Worm (Caenorhabditis elegans): Measurements from ENCODE around the gene F11C1.7.

Gene F11C1.7

ce11 chrX:12989205-12989604 is at the start of gene F11C1.7:
Gene F11C1.7 (plus strand): TSS chrX:12989344.
- no peak for TF ChIP-seq tbx-37 (GFP tag; conservative IDR thresholded peaks at IDR 0.05)
- no peak for TF ChIP-seq aly-1 (tag; optimal IDR thresholded peaks at IDR 0.05)
- no peak for TF ChIP-seq B0310.2 (tag; optimal IDR thresholded peaks at IDR 0.05)
- no peak for TF ChIP-seq tbx-11 (GFP tag; IDR thresholded peaks at IDR 0.05)
- no peak for TF ChIP-seq hmbx-1 (tag; optimal IDR thresholded peaks at IDR 0.05)
- no peak for TF ChIP-seq pes-1 (GFP tag; IDR thresholded peaks at IDR 0.05)
- no peak for TF ChIP-seq scrt-1 (GFP tag; IDR thresholded peaks at IDR 0.05)
- TF ChIP-seq ama-1 (optimal IDR thresholded peaks at IDR 0.05), result no peak
- TF ChIP-seq ceh-13 (GFP tag; optimal IDR thresholded peaks at IDR 0.05), result no peak
- no peak for TF ChIP-seq F13C5.2 (tag; optimal IDR thresholded peaks at IDR 0.05)
- TF ChIP-seq tra-4 (tag; optimal IDR thresholded peaks at IDR 0.05), result no peak
- no peak for TF ChIP-seq ets-7 (tag; optimal IDR thresholded peaks at IDR 0.05)

DNA sequence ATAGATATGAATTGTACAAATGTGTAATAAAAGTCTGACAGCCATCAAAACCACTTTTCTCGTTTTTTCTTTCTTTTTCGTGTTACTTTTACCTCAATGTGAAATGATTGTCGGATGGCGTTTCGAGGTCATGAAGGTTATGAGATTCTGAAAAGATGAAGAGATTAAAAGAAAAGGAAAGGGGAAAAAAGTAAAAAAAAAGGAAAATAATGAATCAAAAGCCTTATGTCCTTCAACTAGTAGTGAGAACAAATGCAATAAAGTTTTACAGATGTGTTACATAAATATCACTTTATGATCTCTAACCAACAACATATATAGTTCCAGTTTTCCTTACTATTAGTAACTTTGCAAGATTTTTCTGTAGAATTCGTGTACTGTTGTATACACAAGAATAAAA is 48.3 kb upstream of the F11C1.7 start, which contains the start of gene gmap-3:
TSS of gene gmap-3 (minus strand) at position 148 of the 400 bp plus-strand sequence.
- no peak for TF ChIP-seq aly-1 (tag; optimal IDR thresholded peaks at IDR 0.05)
- TF ChIP-seq sea-1 (GFP tag; conservative IDR thresholded peaks at IDR 0.05), result no peak
- TF ChIP-seq hmbx-1 (tag; optimal IDR thresholded peaks at IDR 0.05), result no peak
- TF ChIP-seq ets-7 (tag; optimal IDR thresholded peaks at IDR 0.05), result no peak
- no peak for TF ChIP-seq hmg-4 (GFP tag; optimal IDR thresholded peaks at IDR 0.05)
- no peak for TF ChIP-seq ceh-13 (GFP tag; optimal IDR thresholded peaks at IDR 0.05)
- no peak for TF ChIP-seq F13C5.2 (tag; optimal IDR thresholded peaks at IDR 0.05)
- TF ChIP-seq ceh-36 (tag; optimal IDR thresholded peaks at IDR 0.05), result no peak
- TF ChIP-seq scrt-1 (GFP tag; IDR thresholded peaks at IDR 0.05), result no peak

ce11 chrX:12942296-12942695 is 46.8 kb upstream of the F11C1.7 start:
- TF ChIP-seq tbx-37 (GFP tag; conservative IDR thresholded peaks at IDR 0.05) (no peak), hmg-4 (GFP tag; optimal IDR thresholded peaks at IDR 0.05) (no peak), tbx-11 (GFP tag; IDR thresholded peaks at IDR 0.05) (no peak), flt-1 (GFP tag; IDR thresholded peaks at IDR 0.05) (no peak), ama-1 (optimal IDR thresholded peaks at IDR 0.05) (no peak), aly-1 (tag; optimal IDR thresholded peaks at IDR 0.05) (no peak), hnd-1 (tag; optimal IDR thresholded peaks at IDR 0.05) (no peak), B0310.2 (tag; optimal IDR thresholded peaks at IDR 0.05) (no peak)

- TF ChIP-seq tbx-11 (GFP tag; IDR thresholded peaks at IDR 0.05) (no peak), hmbx-1 (tag; optimal IDR thresholded peaks at IDR 0.05) (no peak), B0310.2 (tag; optimal IDR thresholded peaks at IDR 0.05) (no peak), F13C5.2 (tag; optimal IDR thresholded peaks at IDR 0.05) (no peak), ceh-36 (tag; optimal IDR thresholded peaks at IDR 0.05) (no peak), sea-1 (GFP tag; conservative IDR thresholded peaks at IDR 0.05) (no peak), tbx-37 (GFP tag; conservative IDR thresholded peaks at IDR 0.05) (no peak), aly-1 (tag; optimal IDR thresholded peaks at IDR 0.05) (no peak), ets-7 (tag; optimal IDR thresholded peaks at IDR 0.05) (no peak), tra-4 (tag; optimal IDR thresholded peaks at IDR 0.05) (no peak), hnd-1 (tag; optimal IDR thresholded peaks at IDR 0.05) (no peak)
Measured at ce11 chrX:12943166-12943565, 46.0 kb upstream of the F11C1.7 start, which contains the start of gene gmap-2. Gene gmap-2 (minus strand): TSS chrX:12943266.

DNA sequence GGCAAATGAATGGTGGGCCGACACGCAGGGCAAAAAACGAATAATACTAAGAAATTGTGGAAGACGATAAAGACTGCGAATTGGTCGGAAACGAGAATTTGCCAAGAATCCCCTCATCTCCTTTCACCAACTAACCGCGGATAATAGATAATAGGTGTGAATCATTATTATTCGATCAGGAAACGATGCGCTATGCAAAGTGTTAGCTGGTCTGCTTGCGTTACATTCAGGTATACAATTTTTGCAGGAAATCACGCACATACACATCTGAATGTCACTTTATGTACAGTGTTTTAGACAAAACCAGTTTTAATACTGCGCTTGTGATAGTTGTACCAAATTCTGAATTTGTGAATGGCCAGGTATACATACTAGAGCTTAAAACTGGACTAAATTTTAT is 44.5 kb upstream of the F11C1.7 start:
- no peak for TF ChIP-seq ceh-36 (tag; optimal IDR thresholded peaks at IDR 0.05)
- no peak for TF ChIP-seq scrt-1 (GFP tag; IDR thresholded peaks at IDR 0.05)
- TF ChIP-seq tra-4 (tag; optimal IDR thresholded peaks at IDR 0.05), result no peak
- no peak for TF ChIP-seq aly-1 (tag; optimal IDR thresholded peaks at IDR 0.05)
- no peak for TF ChIP-seq ets-7 (tag; optimal IDR thresholded peaks at IDR 0.05)
- TF ChIP-seq tbx-11 (GFP tag; IDR thresholded peaks at IDR 0.05), result no peak
- TF ChIP-seq hmbx-1 (tag; optimal IDR thresholded peaks at IDR 0.05), result no peak
- TF ChIP-seq sea-1 (GFP tag; conservative IDR thresholded peaks at IDR 0.05), result no peak
- no peak for TF ChIP-seq ama-1 (optimal IDR thresholded peaks at IDR 0.05)
- TF ChIP-seq pes-1 (GFP tag; IDR thresholded peaks at IDR 0.05), result no peak
- TF ChIP-seq hnd-1 (tag; optimal IDR thresholded peaks at IDR 0.05), result no peak
- TF ChIP-seq ceh-13 (GFP tag; optimal IDR thresholded peaks at IDR 0.05), result no peak
- TF ChIP-seq tbx-37 (GFP tag; conservative IDR thresholded peaks at IDR 0.05), result no peak
- no peak for TF ChIP-seq flt-1 (GFP tag; IDR thresholded peaks at IDR 0.05)
- TF ChIP-seq F13C5.2 (tag; optimal IDR thresholded peaks at IDR 0.05), result no peak
- no peak for TF ChIP-seq hmg-4 (GFP tag; optimal IDR thresholded peaks at IDR 0.05)
- TF ChIP-seq B0310.2 (tag; optimal IDR thresholded peaks at IDR 0.05), result no peak

- TF ChIP-seq tbx-11 (GFP tag; IDR thresholded peaks at IDR 0.05) (no peak), flt-1 (GFP tag; IDR thresholded peaks at IDR 0.05) (no peak), F13C5.2 (tag; optimal IDR thresholded peaks at IDR 0.05) (no peak), scrt-1 (GFP tag; IDR thresholded peaks at IDR 0.05) (no peak), pes-1 (GFP tag; IDR thresholded peaks at IDR 0.05) (no peak), hmbx-1 (tag; optimal IDR thresholded peaks at IDR 0.05) (no peak), aly-1 (tag; optimal IDR thresholded peaks at IDR 0.05) (no peak), ets-7 (tag; optimal IDR thresholded peaks at IDR 0.05) (no peak), ama-1 (optimal IDR thresholded peaks at IDR 0.05) (no peak)
Measured at ce11 chrX:12946533-12946932, 42.6 kb upstream of the F11C1.7 start, which contains the start of gene C05E7.3. Gene C05E7.3 (minus strand): TSS chrX:12946633.

DNA sequence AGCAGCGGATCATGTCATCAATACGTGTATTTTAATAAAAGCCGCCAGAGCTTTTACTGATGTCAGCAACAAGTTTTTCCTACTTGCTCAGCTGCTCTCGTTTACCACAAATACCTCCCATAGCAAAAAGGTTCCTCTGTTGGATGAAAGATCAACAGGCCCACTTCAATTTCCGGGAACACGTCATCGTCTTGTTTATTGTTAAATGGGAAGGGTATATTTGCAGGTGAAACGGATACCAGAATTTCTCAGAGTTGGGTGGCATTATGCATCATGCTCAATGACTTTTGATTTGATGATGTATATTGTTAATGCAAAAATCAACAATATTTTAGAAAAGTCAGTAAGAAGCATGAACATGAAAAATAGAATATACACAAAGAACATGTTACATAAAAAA is 38.0 kb upstream of the F11C1.7 start:
- no peak for TF ChIP-seq flt-1 (GFP tag; IDR thresholded peaks at IDR 0.05)
- no peak for TF ChIP-seq pes-1 (GFP tag; IDR thresholded peaks at IDR 0.05)
- no peak for TF ChIP-seq hmbx-1 (tag; optimal IDR thresholded peaks at IDR 0.05)
- TF ChIP-seq hnd-1 (tag; optimal IDR thresholded peaks at IDR 0.05), result no peak
- no peak for TF ChIP-seq tbx-37 (GFP tag; conservative IDR thresholded peaks at IDR 0.05)
- TF ChIP-seq F13C5.2 (tag; optimal IDR thresholded peaks at IDR 0.05), result no peak
- TF ChIP-seq tra-4 (tag; optimal IDR thresholded peaks at IDR 0.05), result no peak
- TF ChIP-seq sea-1 (GFP tag; conservative IDR thresholded peaks at IDR 0.05), result no peak
- TF ChIP-seq B0310.2 (tag; optimal IDR thresholded peaks at IDR 0.05), result no peak
- TF ChIP-seq ama-1 (optimal IDR thresholded peaks at IDR 0.05), result no peak

DNA sequence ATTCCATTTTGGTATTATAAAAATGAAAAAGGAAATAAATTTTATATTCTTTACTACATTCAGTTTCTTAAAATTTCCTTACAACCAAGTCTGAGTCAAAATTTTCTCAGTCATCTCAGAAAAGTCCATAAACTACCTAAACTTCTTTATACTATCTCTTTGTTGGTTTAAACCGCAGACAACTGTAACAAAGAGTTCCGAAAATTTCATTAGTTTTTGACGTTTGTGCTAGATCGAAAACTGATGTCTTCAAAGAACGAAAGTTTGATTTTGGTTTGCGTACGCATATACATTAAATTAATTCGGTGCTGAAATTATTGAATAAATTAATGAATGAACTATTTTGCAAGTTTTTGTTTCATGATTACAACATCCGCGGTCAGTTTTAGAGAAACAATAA is 30.2 kb upstream of the F11C1.7 start:
- TF ChIP-seq scrt-1 (GFP tag; IDR thresholded peaks at IDR 0.05), result no peak
- no peak for TF ChIP-seq sea-1 (GFP tag; conservative IDR thresholded peaks at IDR 0.05)
- no peak for TF ChIP-seq flt-1 (GFP tag; IDR thresholded peaks at IDR 0.05)
- TF ChIP-seq ama-1 (optimal IDR thresholded peaks at IDR 0.05), result no peak
- TF ChIP-seq F13C5.2 (tag; optimal IDR thresholded peaks at IDR 0.05), result no peak
- TF ChIP-seq B0310.2 (tag; optimal IDR thresholded peaks at IDR 0.05), result no peak
- TF ChIP-seq hmbx-1 (tag; optimal IDR thresholded peaks at IDR 0.05), result no peak
- no peak for TF ChIP-seq pes-1 (GFP tag; IDR thresholded peaks at IDR 0.05)
- no peak for TF ChIP-seq ets-7 (tag; optimal IDR thresholded peaks at IDR 0.05)
- TF ChIP-seq ceh-13 (GFP tag; optimal IDR thresholded peaks at IDR 0.05), result no peak
- TF ChIP-seq ceh-36 (tag; optimal IDR thresholded peaks at IDR 0.05), result no peak
- no peak for TF ChIP-seq tbx-11 (GFP tag; IDR thresholded peaks at IDR 0.05)
- TF ChIP-seq aly-1 (tag; optimal IDR thresholded peaks at IDR 0.05), result no peak
- TF ChIP-seq hnd-1 (tag; optimal IDR thresholded peaks at IDR 0.05), result no peak
- no peak for TF ChIP-seq tra-4 (tag; optimal IDR thresholded peaks at IDR 0.05)
- no peak for TF ChIP-seq hmg-4 (GFP tag; optimal IDR thresholded peaks at IDR 0.05)
- no peak for TF ChIP-seq tbx-37 (GFP tag; conservative IDR thresholded peaks at IDR 0.05)

All from whole organism, early embryonic.